Worm (Caenorhabditis elegans) whole organism, L4/young adult: ENCODE data around the gene Y94H6A.2.
"Not testable (repeated sequence)": the region's sequence is repeated elsewhere in the genome, so short reads cannot be mapped to it uniquely, and the experiment has no call there.

ENCODE experiments used
- W03F9.2 ChIP-seq: fragments of 150-350 bp; optimal IDR thresholded peaks from 2 replicates; lab custom pipeline; 2014; ENCODE audit warnings: missing biosample characterization, missing genetic modification characterization
- dao-5 ChIP-seq: sonication (generic microtip); optimal IDR thresholded peaks from 2 replicates; lab custom pipeline; 2016; ENCODE audit warnings: missing genotype, missing genetic modification characterization, moderate library complexity, missing compliant biosample characterization
- him-1 ChIP-seq: sonication (generic microtip); optimal IDR thresholded peaks from 2 replicates; lab custom pipeline; 2016; ENCODE audit warnings: missing genotype, missing genetic modification reagents, missing genetic modification characterization, missing compliant biosample characterization

The Y94H6A.2 gene

ce11 chrIV:2729957-2730356 lies at the start of gene Y94H6A.2:
Gene Y94H6A.2 (plus strand): TSS chrIV:2730292.
- TF ChIP-seq him-1 (tag; lab: Kevin White, UChicago) (no peak), W03F9.2 (tag; lab: Kevin White, UChicago) (no peak), dao-5 (tag; lab: Kevin White, UChicago) (no peak)

- no peak for TF ChIP-seq W03F9.2 (tag; lab: Kevin White, UChicago)
- TF ChIP-seq dao-5 (tag; lab: Kevin White, UChicago): no peak
- no peak for TF ChIP-seq him-1 (tag; lab: Kevin White, UChicago)
Measured at ce11 chrIV:2688716-2689307, 41.3 kb upstream of the Y94H6A.2 start, which contains the start of gene egrh-3. Gene egrh-3 (minus strand): TSS chrIV:2688766.

- TF ChIP-seq dao-5 (tag; lab: Kevin White, UChicago) (no peak), him-1 (tag; lab: Kevin White, UChicago) (peak; percentile 63), W03F9.2 (tag; lab: Kevin White, UChicago) (peak; percentile 20)
Measured at ce11 chrIV:2703927-2704401, 26.1 kb upstream of the Y94H6A.2 start, which contains the start of gene Y94H6A.5. Gene Y94H6A.5 (minus strand): TSS chrIV:2703977.

- TF ChIP-seq dao-5 (tag; lab: Kevin White, UChicago) (no peak), W03F9.2 (tag; lab: Kevin White, UChicago) (no peak), him-1 (tag; lab: Kevin White, UChicago) (no peak)
Measured at ce11 chrIV:2705675-2706074, 24.4 kb upstream of the Y94H6A.2 start.

- TF ChIP-seq W03F9.2 (tag; lab: Kevin White, UChicago) (no peak), dao-5 (tag; lab: Kevin White, UChicago) (no peak), him-1 (tag; lab: Kevin White, UChicago) (no peak)
Measured at ce11 chrIV:2707012-2707411, 23.1 kb upstream of the Y94H6A.2 start, which contains the start of gene ubc-8. Gene ubc-8 (minus strand): TSS chrIV:2707238.

ce11 chrIV:2708329-2708965 lies 21.6 kb upstream of the Y94H6A.2 start:
- TF ChIP-seq him-1 (tag; lab: Kevin White, UChicago) (peak; percentile 57), W03F9.2 (tag; lab: Kevin White, UChicago) (peak; percentile 9), dao-5 (tag; lab: Kevin White, UChicago) (peak; percentile 27)

- TF ChIP-seq W03F9.2 (tag; lab: Kevin White, UChicago) (peak; percentile 7), him-1 (tag; lab: Kevin White, UChicago) (no peak)
Measured at ce11 chrIV:2709590-2710201, 20.4 kb upstream of the Y94H6A.2 start.

ce11 chrIV:2710203-2710935 lies 19.7 kb upstream of the Y94H6A.2 start, which contains the start of gene Y94H6A.10:
Gene Y94H6A.10 (minus strand): TSS chrIV:2710666.
- TF ChIP-seq him-1 (tag; lab: Kevin White, UChicago): no peak

ce11 chrIV:2711122-2711669 lies 18.9 kb upstream of the Y94H6A.2 start:
- TF ChIP-seq W03F9.2 (tag; lab: Kevin White, UChicago): peak; percentile 43
- TF ChIP-seq him-1 (tag; lab: Kevin White, UChicago): no peak
- no peak for TF ChIP-seq dao-5 (tag; lab: Kevin White, UChicago)

- TF ChIP-seq him-1 (tag; lab: Kevin White, UChicago) (no peak), dao-5 (tag; lab: Kevin White, UChicago) (no peak), W03F9.2 (tag; lab: Kevin White, UChicago) (no peak)
Measured at ce11 chrIV:2712935-2713334, 17.2 kb upstream of the Y94H6A.2 start, which contains the start of gene Y94H6A.12. Gene Y94H6A.12 (minus strand): TSS chrIV:2713035.

- TF ChIP-seq him-1, W03F9.2, dao-5 (tag; lab: Kevin White, UChicago): not testable (repeated sequence)
Measured at ce11 chrIV:2716474-2716873, 13.6 kb upstream of the Y94H6A.2 start, which contains the start of gene Y94H6A.7. Gene Y94H6A.7 (minus strand): TSS chrIV:2716574.

ce11 chrIV:2719734-2720133 lies 10.4 kb upstream of the Y94H6A.2 start, which contains the start of gene ndua-12:
Gene ndua-12 (minus strand): TSS chrIV:2719834.
- TF ChIP-seq him-1, W03F9.2, dao-5 (tag; lab: Kevin White, UChicago): not testable (repeated sequence)
